Fruit fly (Drosophila melanogaster): ENCODE results near the gene Fer1.

The Fer1 gene

dm6 chr3R:7090337-7090830 lies 45.6 kb upstream of the Fer1 start (continued):
- TF ChIP-seq onecut (GFP tag; IDR thresholded peaks at IDR 0.05) = peak; percentile 35; the same call in 1 of the 2 replicates
- TF ChIP-seq CG13296 (GFP tag; optimal IDR thresholded peaks at IDR 0.05) = peak; percentile 3
- TF ChIP-seq CG14965 (GFP tag; optimal IDR thresholded peaks at IDR 0.05; ENCODE audit: borderline replicate concordance) = no peak
- TF ChIP-seq Mrtf (GFP tag; IDR thresholded peaks at IDR 0.05) = no peak
- TF ChIP-seq CG13624 (GFP tag; optimal IDR thresholded peaks at IDR 0.05) = peak; percentile 33
- TF ChIP-seq CG11456 (GFP tag; IDR thresholded peaks at IDR 0.05) = no peak
- no peak for TF ChIP-seq slou (GFP tag; optimal IDR thresholded peaks at IDR 0.05)
- no peak for TF ChIP-seq kni (GFP tag; optimal IDR thresholded peaks at IDR 0.05)
- TF ChIP-seq pzg (GFP tag; optimal IDR thresholded peaks at IDR 0.05) = no peak
- TF ChIP-seq GATAe (GFP tag; conservative IDR thresholded peaks at IDR 0.05) = no peak
- no peak for TF ChIP-seq CG13123 (GFP tag; optimal IDR thresholded peaks at IDR 0.05)
- 0 out of 2 replicates have a peak, but pooled peaks have one; percentile 18 for TF ChIP-seq MBD-R2 (GFP tag; IDR thresholded peaks at IDR 0.05)
- no peak for TF ChIP-seq tio (GFP tag; optimal IDR thresholded peaks at IDR 0.05)
- no peak for TF ChIP-seq Side (GFP tag; optimal IDR thresholded peaks at IDR 0.05)
- no peak for TF ChIP-seq Dip2 (GFP tag; IDR thresholded peaks at IDR 0.05)
- TF ChIP-seq Dp (GFP tag; optimal IDR thresholded peaks at IDR 0.05) = no peak
- no peak for TF ChIP-seq CG12299 (tag; optimal IDR thresholded peaks at IDR 0.05)
- no peak for TF ChIP-seq Hmr (GFP tag; optimal IDR thresholded peaks at IDR 0.05)
- no peak for TF ChIP-seq phol (tag; optimal IDR thresholded peaks at IDR 0.05)
- TF ChIP-seq CG1647 (GFP tag; optimal IDR thresholded peaks at IDR 0.05) = no peak
- no peak for TF ChIP-seq CG10979 (tag; optimal IDR thresholded peaks at IDR 0.05)
- peak; percentile 20 for TF ChIP-seq CG2120 (GFP tag; optimal IDR thresholded peaks at IDR 0.05)
- no peak for TF ChIP-seq cg (GFP tag; optimal IDR thresholded peaks at IDR 0.05)
- TF ChIP-seq CG17385 (GFP tag; optimal IDR thresholded peaks at IDR 0.05) = no peak
- TF ChIP-seq seq (GFP tag; IDR thresholded peaks at IDR 0.05) = 0 out of 2 replicates have a peak, but pooled peaks have one; percentile 5
- no peak for TF ChIP-seq corto (GFP tag; optimal IDR thresholded peaks at IDR 0.05)
- TF ChIP-seq CG6791 (GFP tag; IDR thresholded peaks at IDR 0.05; ENCODE audit: partially characterized antibody) = no peak
- TF ChIP-seq CG2202 (tag; optimal IDR thresholded peaks at IDR 0.05) = no peak
- TF ChIP-seq gro (GFP tag; optimal IDR thresholded peaks at IDR 0.05) = peak; percentile 16
- no peak for TF ChIP-seq Hsf (GFP tag; optimal IDR thresholded peaks at IDR 0.05)
- no peak for TF ChIP-seq CG30403 (GFP tag; optimal IDR thresholded peaks at IDR 0.05)
- no peak for TF ChIP-seq Trl (optimal IDR thresholded peaks at IDR 0.05)
- TF ChIP-seq Trl (GFP tag; optimal IDR thresholded peaks at IDR 0.05) = no peak
- no peak for TF ChIP-seq sc (optimal IDR thresholded peaks at IDR 0.05)
- no peak for TF ChIP-seq sc (GFP tag; optimal IDR thresholded peaks at IDR 0.05)
- peak; percentile 59 for TF ChIP-seq ewg (GFP tag; optimal IDR thresholded peaks at IDR 0.05)
- peak; percentile 81 for TF ChIP-seq CG15479 (GFP tag; optimal IDR thresholded peaks at IDR 0.05)
- no peak for TF ChIP-seq CHES-1-like (GFP tag; optimal IDR thresholded peaks at IDR 0.05)
- no peak for TF ChIP-seq chif (GFP tag; optimal IDR thresholded peaks at IDR 0.05)
- no peak for TF ChIP-seq Lpt (GFP tag; optimal IDR thresholded peaks at IDR 0.05)
- no peak for TF ChIP-seq CG32772 (GFP tag; IDR thresholded peaks at IDR 0.05)
- 0 out of 2 replicates have a peak, but pooled peaks have one; percentile 7 for TF ChIP-seq Atf6 (GFP tag; IDR thresholded peaks at IDR 0.05)
- TF ChIP-seq CG12155 (GFP tag; optimal IDR thresholded peaks at IDR 0.05) = no peak
- peak; percentile 21 for TF ChIP-seq CG17829 (tag; optimal IDR thresholded peaks at IDR 0.05)
- no peak for TF ChIP-seq toy (GFP tag; IDR thresholded peaks at IDR 0.05)
- peak; percentile 25 for TF ChIP-seq B-H2 (GFP tag; optimal IDR thresholded peaks at IDR 0.05)
- TF ChIP-seq shn (GFP tag; optimal IDR thresholded peaks at IDR 0.05) = no peak
- no peak for TF ChIP-seq Pdp1 (GFP tag; optimal IDR thresholded peaks at IDR 0.05)
- no peak for TF ChIP-seq da (GFP tag; optimal IDR thresholded peaks at IDR 0.05)
- no peak for TF ChIP-seq zfh1 (GFP tag; IDR thresholded peaks at IDR 0.05)
- TF ChIP-seq cato (GFP tag; optimal IDR thresholded peaks at IDR 0.05; ENCODE audit: borderline replicate concordance) = no peak
- TF ChIP-seq az2 (GFP tag; optimal IDR thresholded peaks at IDR 0.05) = no peak

Data from whole organism, embryonic.